Worm (Caenorhabditis elegans): ENCODE results near the gene eif-2Bdelta.

ce11 chrV:9556668-9557067 lies 43.0 kb downstream of the eif-2Bdelta start:
- TF ChIP-seq snpc-1.3 (tag; optimal IDR thresholded peaks at IDR 0.05; ENCODE audit: insufficient read depth) (no peak), mcd-1 (GFP tag; IDR thresholded peaks at IDR 0.05) (no peak)
